Fruit fly (Drosophila melanogaster) whole organism, prepupa: ENCODE results near the gene rdx.

ENCODE experiments used
- Blimp-1 ChIP-seq: fragments of 200-800 bp; sonication (Bioruptor generic); optimal IDR thresholded peaks from 3 replicates; lab custom pipeline; 2017; ENCODE audit warnings: missing biosample characterization, missing genetic modification characterization, mild to moderate bottlenecking, moderate library complexity, missing genetic modification reagents
- CG10631 ChIP-seq: fragments of 200-800 bp; sonication (Bioruptor generic); optimal IDR thresholded peaks from 2 replicates; lab custom pipeline; 2016; ENCODE audit warnings: missing biosample characterization, missing genetic modification characterization
- CG10669 ChIP-seq: fragments of 200-800 bp; sonication (Bioruptor generic); optimal IDR thresholded peaks from 3 replicates; lab custom pipeline; 2018; ENCODE audit warnings: missing biosample characterization, mild to moderate bottlenecking, missing genetic modification characterization, moderate library complexity
- CG11294 ChIP-seq: fragments of 200-800 bp; sonication (Bioruptor generic); IDR thresholded peaks from 2 replicates; pipeline ENCODE4 v1.3.6; 2022; ENCODE audit warnings: missing biosample characterization, missing genetic modification characterization
- CG11762 ChIP-seq: fragments of 200-800 bp; sonication (Bioruptor generic); optimal IDR thresholded peaks from 3 replicates; lab custom pipeline; 2016; ENCODE audit warnings: missing biosample characterization, missing genetic modification characterization; ENCODE audit not compliant: insufficient read depth
- CG11902 ChIP-seq: fragments of 200-800 bp; sonication (Bioruptor generic); optimal IDR thresholded peaks from 3 replicates; lab custom pipeline; 2016; ENCODE audit warnings: missing biosample characterization, missing genetic modification characterization
- CG15336 ChIP-seq: fragments of 200-800 bp; sonication (Bioruptor generic); IDR thresholded peaks from 2 replicates; pipeline ENCODE4 v1.3.6; 2022; ENCODE audit warnings: missing biosample characterization, missing genetic modification characterization
- CG1621 ChIP-seq: fragments of 200-800 bp; sonication (Bioruptor generic); optimal IDR thresholded peaks from 3 replicates; lab custom pipeline; 2018; ENCODE audit warnings: missing biosample characterization, mild to moderate bottlenecking, missing genetic modification characterization
- CG16779 ChIP-seq: fragments of 200-800 bp; sonication (Bioruptor generic); optimal IDR thresholded peaks from 3 replicates; lab custom pipeline; 2017; ENCODE audit warnings: missing biosample characterization, mild to moderate bottlenecking, missing genetic modification characterization
- CG3032 ChIP-seq: fragments of 200-800 bp; optimal IDR thresholded peaks from 2 replicates; lab custom pipeline; 2019; ENCODE audit warnings: missing biosample characterization, mild to moderate bottlenecking, missing genetic modification characterization, moderate library complexity
- CG31627 ChIP-seq: fragments of 200-800 bp; sonication (Bioruptor generic); optimal IDR thresholded peaks from 3 replicates; lab custom pipeline; 2016; ENCODE audit warnings: missing biosample characterization, missing genetic modification characterization
- CG34406 ChIP-seq: fragments of 200-800 bp; sonication (Bioruptor generic); optimal IDR thresholded peaks from 3 replicates; lab custom pipeline; 2016; ENCODE audit warnings: missing biosample characterization, missing genetic modification characterization
- CG3919 ChIP-seq: fragments of 200-800 bp; sonication (Bioruptor generic); optimal IDR thresholded peaks from 3 replicates; lab custom pipeline; 2016; ENCODE audit warnings: missing biosample characterization, missing genetic modification characterization
- CG4318 ChIP-seq: fragments of 200-800 bp; sonication (Bioruptor generic); optimal IDR thresholded peaks from 3 replicates; lab custom pipeline; 2017; ENCODE audit warnings: missing biosample characterization, mild to moderate bottlenecking, missing genetic modification characterization
- CG6163 ChIP-seq: fragments of 200-800 bp; sonication (Bioruptor generic); IDR thresholded peaks from 3 replicates; pipeline ENCODE4 v1.3.6; 2022; ENCODE audit warnings: missing biosample characterization, missing genetic modification characterization
- CG6276 ChIP-seq: fragments of 200-800 bp; sonication (Bioruptor generic); optimal IDR thresholded peaks from 2 replicates; lab custom pipeline; 2017; ENCODE audit warnings: missing biosample characterization, mild to moderate bottlenecking, missing genetic modification characterization
- CG6792 ChIP-seq: fragments of 200-800 bp; sonication (Bioruptor generic); optimal IDR thresholded peaks from 3 replicates; lab custom pipeline; 2016; ENCODE audit warnings: missing biosample characterization, missing genetic modification characterization
- CG6854 ChIP-seq: fragments of 200-800 bp; sonication (Bioruptor generic); optimal IDR thresholded peaks from 2 replicates; lab custom pipeline; 2017; ENCODE audit warnings: missing biosample characterization, mild to moderate bottlenecking, missing genetic modification characterization
- CG7368 ChIP-seq: fragments of 200-800 bp; sonication (Bioruptor generic); optimal IDR thresholded peaks from 3 replicates; lab custom pipeline; 2016; ENCODE audit warnings: missing biosample characterization, missing genetic modification characterization
- CG8119 ChIP-seq: fragments of 200-800 bp; sonication (Bioruptor generic); IDR thresholded peaks from 3 replicates; pipeline ENCODE4 v1.3.6; 2022; ENCODE audit warnings: missing biosample characterization, missing genetic modification characterization
- CG8319 ChIP-seq: fragments of 200-800 bp; sonication (Bioruptor generic); optimal IDR thresholded peaks from 3 replicates; lab custom pipeline; 2016; ENCODE audit warnings: missing biosample characterization, missing genetic modification characterization
- CG8632 ChIP-seq: fragments of 200-800 bp; sonication (Bioruptor generic); optimal IDR thresholded peaks from 3 replicates; lab custom pipeline; 2016; ENCODE audit warnings: missing biosample characterization, missing genetic modification characterization
- CG9139 ChIP-seq: fragments of 200-800 bp; sonication (Bioruptor generic); optimal IDR thresholded peaks from 3 replicates; lab custom pipeline; 2017; ENCODE audit warnings: missing biosample characterization, mild to moderate bottlenecking, missing genetic modification characterization
- Eip75B ChIP-seq: fragments of 200-800 bp; sonication (Bioruptor generic); optimal IDR thresholded peaks from 3 replicates; lab custom pipeline; 2016; ENCODE audit warnings: missing biosample characterization, missing genetic modification characterization
- Eip78C ChIP-seq: fragments of 200-800 bp; sonication (Bioruptor generic); peaks from one replicate; lab custom pipeline; 2016; ENCODE audit warnings: missing biosample characterization, missing genetic modification characterization
- Eip93F ChIP-seq: fragments of 200-800 bp; sonication (Bioruptor generic); optimal IDR thresholded peaks from 2 replicates; lab custom pipeline; 2016; ENCODE audit warnings: missing biosample characterization, mild to moderate bottlenecking, missing genetic modification characterization
- Ets21C ChIP-seq: fragments of 200-800 bp; sonication (Bioruptor generic); optimal IDR thresholded peaks from 3 replicates; lab custom pipeline; 2016; ENCODE audit warnings: missing biosample characterization, missing genetic modification characterization
- Ets96B ChIP-seq: fragments of 200-800 bp; optimal IDR thresholded peaks from 2 replicates; lab custom pipeline; 2019; ENCODE audit warnings: missing biosample characterization, mild to moderate bottlenecking, missing genetic modification characterization, moderate library complexity
- Gug ChIP-seq: fragments of 200-800 bp; sonication (Bioruptor generic); IDR thresholded peaks from 2 replicates; pipeline ENCODE4 v1.3.6; 2022; ENCODE audit warnings: missing biosample characterization, missing genetic modification characterization
- Hr38 ChIP-seq: sonication (Bioruptor generic); optimal IDR thresholded peaks from 2 replicates; lab custom pipeline; 2016; ENCODE audit warnings: missing biosample characterization, missing genetic modification characterization
- Hr39 ChIP-seq: fragments of 200-800 bp; sonication (Bioruptor generic); optimal IDR thresholded peaks from 2 replicates; lab custom pipeline; 2016; ENCODE audit warnings: missing biosample characterization, missing genetic modification characterization
- Hr4 ChIP-seq: fragments of 200-800 bp; sonication (Bioruptor generic); optimal IDR thresholded peaks from 3 replicates; lab custom pipeline; 2016; ENCODE audit warnings: missing biosample characterization, missing genetic modification characterization
- Lpt ChIP-seq: fragments of 200-800 bp; sonication (Bioruptor generic); optimal IDR thresholded peaks from 3 replicates; lab custom pipeline; 2016; ENCODE audit warnings: missing biosample characterization, missing genetic modification characterization
- Met ChIP-seq: fragments of 200-800 bp; sonication (Bioruptor generic); optimal IDR thresholded peaks from 3 replicates; lab custom pipeline; 2016; ENCODE audit warnings: missing biosample characterization, missing genetic modification characterization
- OdsH ChIP-seq: fragments of 200-800 bp; sonication (Bioruptor generic); optimal IDR thresholded peaks from 3 replicates; lab custom pipeline; 2016; ENCODE audit warnings: missing biosample characterization, missing genetic modification characterization
- Smox ChIP-seq: fragments of 200-800 bp; sonication (Bioruptor generic); optimal IDR thresholded peaks from 3 replicates; lab custom pipeline; 2016; ENCODE audit warnings: missing biosample characterization, missing genetic modification characterization
- Sox102F ChIP-seq: fragments of 200-800 bp; sonication (Bioruptor generic); optimal IDR thresholded peaks from 2 replicates; lab custom pipeline; 2016; ENCODE audit warnings: missing biosample characterization, mild to moderate bottlenecking, missing genetic modification characterization
- Sox15 ChIP-seq: fragments of 200-800 bp; sonication (Bioruptor generic); optimal IDR thresholded peaks from 3 replicates; lab custom pipeline; 2016; ENCODE audit warnings: missing biosample characterization, missing genetic modification characterization
- achi ChIP-seq: fragments of 200-800 bp; sonication (Bioruptor generic); optimal IDR thresholded peaks from 3 replicates; lab custom pipeline; 2016; ENCODE audit warnings: missing biosample characterization, missing genetic modification characterization
- cyc ChIP-seq: fragments of 200-800 bp; sonication (Bioruptor generic); optimal IDR thresholded peaks from 3 replicates; lab custom pipeline; 2016; ENCODE audit warnings: missing biosample characterization, missing genetic modification characterization
- dac ChIP-seq: fragments of 200-800 bp; sonication (Bioruptor generic); optimal IDR thresholded peaks from 2 replicates; lab custom pipeline; 2017; ENCODE audit warnings: missing biosample characterization, mild to moderate bottlenecking, missing genetic modification characterization
- dsx ChIP-seq: fragments of 200-800 bp; optimal IDR thresholded peaks from 3 replicates; lab custom pipeline; 2019; ENCODE audit warnings: missing biosample characterization, mild to moderate bottlenecking, missing genetic modification characterization, moderate library complexity; ENCODE audit not compliant: poor library complexity, severe bottlenecking
- eg ChIP-seq: fragments of 200-800 bp; sonication (Bioruptor generic); IDR thresholded peaks from 3 replicates; pipeline ENCODE4 v1.3.6; 2022; ENCODE audit warnings: missing biosample characterization, missing genetic modification characterization
- fd59A ChIP-seq: fragments of 200-800 bp; sonication (Bioruptor generic); optimal IDR thresholded peaks from 2 replicates; lab custom pipeline; 2017; ENCODE audit warnings: missing biosample characterization, mild to moderate bottlenecking, missing genetic modification characterization, missing genetic modification reagents
- fkh ChIP-seq: fragments of 200-800 bp; sonication (Bioruptor generic); optimal IDR thresholded peaks from 3 replicates; lab custom pipeline; 2017; ENCODE audit warnings: missing biosample characterization, mild to moderate bottlenecking, missing genetic modification characterization, moderate library complexity
- lz ChIP-seq: fragments of 200-800 bp; sonication (Bioruptor generic); optimal IDR thresholded peaks from 3 replicates; lab custom pipeline; 2016; ENCODE audit warnings: missing biosample characterization, missing genetic modification characterization
- net ChIP-seq: fragments of 200-800 bp; sonication (Bioruptor generic); optimal IDR thresholded peaks from 3 replicates; lab custom pipeline; 2016; ENCODE audit warnings: missing biosample characterization, missing genetic modification characterization
- pdm3 ChIP-seq: fragments of 200-800 bp; sonication (Bioruptor generic); optimal IDR thresholded peaks from 3 replicates; lab custom pipeline; 2016; ENCODE audit warnings: missing biosample characterization, missing genetic modification characterization
- salr ChIP-seq, 2 experiments: fragments of 200-800 bp; sonication (Bioruptor generic); optimal IDR thresholded peaks; 3 replicates each; lab custom pipeline; 2016 to 2018; ENCODE audit warnings: missing biosample characterization in 2 of 2, missing genetic modification characterization in 2 of 2, mild to moderate bottlenecking in 1 of 2
- spab ChIP-seq: fragments of 200-800 bp; sonication (Bioruptor generic); optimal IDR thresholded peaks from 2 replicates; lab custom pipeline; 2017; ENCODE audit warnings: missing biosample characterization, mild to moderate bottlenecking, missing genetic modification characterization, missing genetic modification reagents
- ss ChIP-seq, 2 experiments: fragments of 200-800 bp; sonication (Bioruptor generic); optimal IDR thresholded peaks; 2 replicates in 1 of 2; 3 replicates in 1 of 2; lab custom pipeline; 2017 to 2018; ENCODE audit warnings: mild to moderate bottlenecking in 2 of 2, missing biosample characterization in 2 of 2, missing genetic modification characterization in 2 of 2, moderate library complexity in 1 of 2
- svp ChIP-seq: fragments of 200-800 bp; sonication (Bioruptor generic); peaks from one replicate; lab custom pipeline; 2016; ENCODE audit warnings: missing biosample characterization, missing genetic modification characterization
- topi ChIP-seq: fragments of 200-800 bp; sonication (Bioruptor generic); optimal IDR thresholded peaks from 3 replicates; lab custom pipeline; 2016; ENCODE audit warnings: missing biosample characterization, missing genetic modification characterization
- vri ChIP-seq: fragments of 200-800 bp; sonication (Bioruptor generic); optimal IDR thresholded peaks from 3 replicates; lab custom pipeline; 2016; ENCODE audit warnings: missing biosample characterization, mild to moderate bottlenecking, missing genetic modification characterization

rdx gene

DNA sequence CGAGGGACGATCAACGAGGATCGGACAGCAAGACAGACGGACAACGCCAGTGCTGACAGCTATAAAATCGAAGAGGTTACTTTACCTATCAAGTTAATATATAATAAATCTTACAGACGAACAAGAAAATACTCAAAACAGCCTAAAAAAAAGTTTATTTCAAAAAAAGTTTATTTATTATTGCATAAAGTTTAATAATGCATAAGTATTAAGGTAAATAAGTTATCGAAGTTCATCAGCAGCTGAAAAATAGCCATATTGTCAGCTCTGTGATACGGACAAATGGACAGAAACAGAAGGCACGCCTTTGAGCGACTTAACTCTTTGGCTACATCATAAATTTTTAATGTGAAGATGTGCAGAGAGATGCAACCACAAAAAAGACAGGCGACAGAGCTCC lies 20.2 kb downstream of the rdx start:
- TF ChIP-seq lz (GFP tag; lab: Kevin White, UChicago) (no peak), CG1621 (no peak), Sox102F (GFP tag; lab: Kevin White, UChicago) (no peak), Hr4 (no peak), CG11762 (GFP tag; lab: Kevin White, UChicago) (no peak), CG31627 (GFP tag; lab: Kevin White, UChicago) (no peak), achi (GFP tag; lab: Kevin White, UChicago) (no peak), ss (GFP tag; optimal IDR thresholded peaks at IDR 0.05; lab: Kevin White, UChicago) (no peak), eg (no peak), Lpt (GFP tag; lab: Kevin White, UChicago) (no peak), Hr39 (GFP tag; lab: Kevin White, UChicago) (no peak), CG16779 (no peak), CG11902 (GFP tag; lab: Kevin White, UChicago) (no peak), Blimp-1 (GFP tag; lab: Kevin White, UChicago) (no peak), vri (GFP tag; lab: Kevin White, UChicago) (peak; percentile 2), CG6276 (GFP tag; lab: Kevin White, UChicago) (no peak), Met (peak; percentile 42), CG3032 (tag; lab: Kevin White, UChicago) (peak; percentile 37), topi (peak; percentile 17), Hr38 (no peak), cyc (GFP tag; lab: Kevin White, UChicago) (no peak), Eip93F (no peak), CG7368 (GFP tag; lab: Kevin White, UChicago) (no peak), CG8319 (GFP tag; lab: Kevin White, UChicago) (no peak), Ets96B (tag; lab: Kevin White, UChicago) (peak; percentile 37), CG10631 (GFP tag; lab: Kevin White, UChicago) (no peak), Eip78C (GFP tag; lab: Kevin White, UChicago) (peak; percentile 74), net (GFP tag; lab: Kevin White, UChicago) (peak; percentile 26), CG34406 (GFP tag; lab: Kevin White, UChicago) (no peak), Gug (no peak), CG11294 (GFP tag; lab: Robert Waterston, UW) (no peak), CG10669 (no peak), Ets21C (GFP tag; lab: Kevin White, UChicago) (no peak), CG8119 (GFP tag; lab: Robert Waterston, UW) (no peak), fkh (GFP tag; lab: Kevin White, UChicago) (no peak), dsx (GFP tag; lab: Kevin White, UChicago) (no peak), Smox (no peak), CG15336 (no peak), CG9139 (GFP tag; lab: Kevin White, UChicago) (no peak), CG4318 (no peak), Eip75B (GFP tag; lab: Kevin White, UChicago) (no peak), spab (GFP tag; lab: Kevin White, UChicago) (peak; percentile 7), OdsH (GFP tag; lab: Kevin White, UChicago) (no peak), Sox15 (no peak), CG6854 (no peak), pdm3 (GFP tag; lab: Kevin White, UChicago) (peak; percentile 44), svp (GFP tag; lab: Kevin White, UChicago) (peak; percentile 66), CG6792 (GFP tag; lab: Kevin White, UChicago) (no peak), salr (GFP tag; optimal IDR thresholded peaks at IDR 0.05; lab: Kevin White, UChicago) (no peak), CG3919 (peak; percentile 13), dac (GFP tag; lab: Kevin White, UChicago) (no peak), CG8632 (no peak), CG6163 (no peak), fd59A (GFP tag; lab: Kevin White, UChicago) (no peak)
